Worm (Caenorhabditis elegans) whole organism, mixed stage, embryonic: ENCODE results near the gene gsnl-1.

Experiments used
- M03D4.4 ChIP-seq: sonication (generic microtip); optimal IDR thresholded peaks from 2 replicates; lab custom pipeline; 2017; ENCODE audit warnings: mild to moderate bottlenecking, missing genetic modification characterization, missing compliant biosample characterization
- bed-3 ChIP-seq: fragments of 200-800 bp; sonication (Bioruptor generic); optimal IDR thresholded peaks from 3 replicates; lab custom pipeline; 2018; ENCODE audit warnings: mild to moderate bottlenecking, missing genetic modification characterization, moderate library complexity, missing compliant biosample characterization
- blmp-1 ChIP-seq: fragments of 150-350 bp; optimal IDR thresholded peaks from 2 replicates; lab custom pipeline; 2014; ENCODE audit warnings: missing biosample characterization, missing genetic modification characterization
- ceh-39 ChIP-seq: fragments of 150-350 bp; optimal IDR thresholded peaks from 2 replicates; lab custom pipeline; 2014; ENCODE audit warnings: missing biosample characterization, missing genetic modification characterization
- ceh-43 ChIP-seq: fragments of 200-800 bp; sonication (Bioruptor generic); optimal IDR thresholded peaks from 2 replicates; lab custom pipeline; 2018; ENCODE audit warnings: mild to moderate bottlenecking, missing genetic modification characterization, moderate library complexity, missing compliant biosample characterization
- ceh-83 ChIP-seq: fragments of 200-800 bp; sonication (Bioruptor generic); optimal IDR thresholded peaks from 2 replicates; lab custom pipeline; 2018; ENCODE audit warnings: mild to moderate bottlenecking, missing genetic modification characterization, missing compliant biosample characterization
- ces-1 ChIP-seq: fragments of 150-350 bp; optimal IDR thresholded peaks from 2 replicates; lab custom pipeline; 2014; ENCODE audit warnings: missing biosample characterization, missing genetic modification reagents, missing genetic modification characterization
- cnd-1 ChIP-seq: fragments of 200-800 bp; sonication (Bioruptor generic); optimal IDR thresholded peaks from 2 replicates; lab custom pipeline; 2018; ENCODE audit warnings: mild to moderate bottlenecking, missing genetic modification characterization, missing compliant biosample characterization
- drap-1 ChIP-seq: fragments of 200-800 bp; sonication (Bioruptor generic); optimal IDR thresholded peaks from 3 replicates; lab custom pipeline; 2018; ENCODE audit warnings: mild to moderate bottlenecking, missing genetic modification characterization, missing compliant biosample characterization
- elt-1 ChIP-seq: sonication (generic microtip); optimal IDR thresholded peaks from 2 replicates; lab custom pipeline; 2017; ENCODE audit warnings: missing genetic modification characterization, mild to moderate bottlenecking, missing compliant biosample characterization, antibody characterized with exemption, moderate library complexity, borderline replicate concordance; ENCODE audit not compliant: insufficient read depth
- elt-3 ChIP-seq: fragments of 150-350 bp; optimal IDR thresholded peaks from 2 replicates; lab custom pipeline; 2014; ENCODE audit warnings: missing biosample characterization, missing genetic modification characterization
- flh-1 ChIP-seq: fragments of 200-800 bp; sonication (Bioruptor generic); optimal IDR thresholded peaks from 2 replicates; lab custom pipeline; 2018; ENCODE audit warnings: mild to moderate bottlenecking, missing genetic modification characterization, moderate library complexity, missing compliant biosample characterization
- ham-2 ChIP-seq: fragments of 200-800 bp; sonication (Bioruptor generic); optimal IDR thresholded peaks from 2 replicates; lab custom pipeline; 2018; ENCODE audit warnings: mild to moderate bottlenecking, missing genetic modification characterization, missing compliant biosample characterization
- hlh-1 ChIP-seq: fragments of 150-350 bp; optimal IDR thresholded peaks from 2 replicates; lab custom pipeline; 2014; ENCODE audit warnings: missing biosample characterization, missing genetic modification reagents, missing genetic modification characterization
- lin-13 ChIP-seq: fragments of 150-350 bp; optimal IDR thresholded peaks from 2 replicates; lab custom pipeline; 2014; ENCODE audit warnings: missing biosample characterization, missing genetic modification characterization
- lin-32 ChIP-seq: fragments of 200-800 bp; sonication (Bioruptor generic); optimal IDR thresholded peaks from 2 replicates; lab custom pipeline; 2018; ENCODE audit warnings: mild to moderate bottlenecking, missing genetic modification characterization, missing compliant biosample characterization
- lsy-2 ChIP-seq: fragments of 150-350 bp; optimal IDR thresholded peaks from 2 replicates; lab custom pipeline; 2014; ENCODE audit warnings: missing biosample characterization, missing genetic modification characterization
- mab-5 ChIP-seq: fragments of 150-350 bp; optimal IDR thresholded peaks from 2 replicates; lab custom pipeline; 2014; ENCODE audit warnings: missing biosample characterization, missing genetic modification characterization
- mep-1 ChIP-seq: fragments of 150-350 bp; optimal IDR thresholded peaks from 2 replicates; lab custom pipeline; 2017; ENCODE audit warnings: missing biosample characterization, missing genetic modification reagents, missing genetic modification characterization, inconsistent platforms
- mls-2 ChIP-seq: sonication (generic microtip); optimal IDR thresholded peaks from 2 replicates; lab custom pipeline; 2016; ENCODE audit warnings: mild to moderate bottlenecking, missing genetic modification characterization, moderate library complexity, missing compliant biosample characterization
- nhr-12 ChIP-seq: fragments of 150-350 bp; optimal IDR thresholded peaks from 2 replicates; lab custom pipeline; 2014; ENCODE audit warnings: missing biosample characterization, missing genetic modification characterization
- nhr-2 ChIP-seq: fragments of 150-350 bp; optimal IDR thresholded peaks from 2 replicates; lab custom pipeline; 2014; ENCODE audit warnings: missing biosample characterization, missing genetic modification characterization
- nhr-237 ChIP-seq: fragments of 150-350 bp; optimal IDR thresholded peaks from 2 replicates; lab custom pipeline; 2014; ENCODE audit warnings: missing biosample characterization, missing genetic modification characterization
- nhr-28 ChIP-seq: fragments of 150-350 bp; optimal IDR thresholded peaks from 2 replicates; lab custom pipeline; 2014; ENCODE audit warnings: missing biosample characterization, missing genetic modification characterization
- nhr-76 ChIP-seq: sonication (generic microtip); optimal IDR thresholded peaks from 2 replicates; lab custom pipeline; 2017; ENCODE audit warnings: missing biosample characterization, missing genetic modification characterization
- pha-4 ChIP-seq: fragments of 150-350 bp; optimal IDR thresholded peaks from 2 replicates; lab custom pipeline; 2018; ENCODE audit warnings: missing biosample characterization, missing genetic modification reagents, missing genetic modification characterization
- sem-2 ChIP-seq: fragments of 200-800 bp; sonication (Bioruptor generic); optimal IDR thresholded peaks from 2 replicates; lab custom pipeline; 2018; ENCODE audit warnings: mild to moderate bottlenecking, missing genetic modification characterization, missing compliant biosample characterization
- snpc-4 ChIP-seq: fragments of 150-350 bp; optimal IDR thresholded peaks from 2 replicates; lab custom pipeline; 2014; ENCODE audit warnings: missing biosample characterization, missing genetic modification characterization
- sptf-1 ChIP-seq: sonication (generic microtip); optimal IDR thresholded peaks from 2 replicates; lab custom pipeline; 2017; ENCODE audit warnings: mild to moderate bottlenecking, missing genetic modification characterization, moderate library complexity, missing compliant biosample characterization
- tbx-8 ChIP-seq: fragments of 200-800 bp; sonication (Bioruptor generic); optimal IDR thresholded peaks from 2 replicates; lab custom pipeline; 2018; ENCODE audit warnings: mild to moderate bottlenecking, missing genetic modification characterization, moderate library complexity, missing compliant biosample characterization
- unc-120 ChIP-seq: sonication (generic microtip); optimal IDR thresholded peaks from 2 replicates; lab custom pipeline; 2017; ENCODE audit warnings: missing genetic modification characterization, missing compliant biosample characterization; ENCODE audit not compliant: poor library complexity, severe bottlenecking
- unc-39 ChIP-seq: fragments of 150-350 bp; optimal IDR thresholded peaks from 2 replicates; lab custom pipeline; 2014; ENCODE audit warnings: missing biosample characterization, missing genetic modification characterization
- unc-62 ChIP-seq: fragments of 150-350 bp; optimal IDR thresholded peaks from 2 replicates; lab custom pipeline; 2014; ENCODE audit warnings: missing biosample characterization, missing genetic modification reagents, missing genetic modification characterization
- zip-8 ChIP-seq: fragments of 150-350 bp; optimal IDR thresholded peaks from 2 replicates; lab custom pipeline; 2014; ENCODE audit warnings: missing biosample characterization, missing genetic modification characterization
- ztf-11 ChIP-seq: fragments of 150-350 bp; optimal IDR thresholded peaks from 2 replicates; lab custom pipeline; 2014; ENCODE audit warnings: missing biosample characterization, missing genetic modification characterization

The gsnl-1 gene

ce11 chrV:9545238-9545709 is 48.4 kb downstream of the gsnl-1 start, which contains the start of the genes his-35 and his-41:
TSS of gene his-35 (minus strand) at chrV:9545288.
TSS of gene his-41 (plus strand) at chrV:9545536.
- TF ChIP-seq mep-1 (tag; lab: Kevin White, UChicago) (no peak), nhr-12 (tag; lab: Kevin White, UChicago) (no peak), ces-1 (peak; percentile 26), mab-5 (tag; lab: Kevin White, UChicago) (no peak), unc-62 (GFP tag; lab: Kevin White, UChicago) (no peak), ztf-11 (tag; lab: Kevin White, UChicago) (no peak), pha-4 (tag; lab: Kevin White, UChicago) (peak; percentile 32), unc-39 (no peak)

ce11 chrV:9546042-9546581 is 49.3 kb downstream of the gsnl-1 start, which contains the start of gene C50F4.6:
TSS of gene C50F4.6 (plus strand) at chrV:9546092.
- TF ChIP-seq lin-32 (peak; percentile 27), ces-1 (no peak), cnd-1 (tag; lab: Kevin White, UChicago) (peak; percentile 14)

- no peak for TF ChIP-seq elt-1 (tag; lab: Kevin White, UChicago)
- TF ChIP-seq ceh-83 (GFP tag; lab: Kevin White, UChicago): peak; percentile 68
- no peak for TF ChIP-seq zip-8 (tag; lab: Kevin White, UChicago)
- TF ChIP-seq bed-3 (GFP tag; lab: Kevin White, UChicago): no peak
- peak; percentile 97 for TF ChIP-seq mep-1 (tag; lab: Kevin White, UChicago)
- peak; percentile 29 for TF ChIP-seq ham-2 (GFP tag; lab: Kevin White, UChicago)
- TF ChIP-seq ceh-43 (GFP tag; lab: Kevin White, UChicago): peak; percentile 54
- TF ChIP-seq mls-2 (tag; lab: Kevin White, UChicago): peak; percentile 70
- TF ChIP-seq tbx-8 (GFP tag; lab: Kevin White, UChicago): peak; percentile 59
- TF ChIP-seq cnd-1 (tag; lab: Kevin White, UChicago): peak; percentile 49
- TF ChIP-seq nhr-237 (tag; lab: Kevin White, UChicago): peak; percentile 96
- peak; percentile 36 for TF ChIP-seq mab-5 (tag; lab: Kevin White, UChicago)
- no peak for TF ChIP-seq nhr-76
- TF ChIP-seq drap-1 (GFP tag; lab: Kevin White, UChicago): peak; percentile 79
- TF ChIP-seq M03D4.4: peak; percentile 72
- TF ChIP-seq flh-1 (GFP tag; lab: Kevin White, UChicago): no peak
- peak; percentile 78 for TF ChIP-seq ztf-11 (tag; lab: Kevin White, UChicago)
- peak; percentile 96 for TF ChIP-seq lin-13
- TF ChIP-seq elt-3 (tag; lab: Kevin White, UChicago): peak; percentile 54
- TF ChIP-seq nhr-28 (tag; lab: Kevin White, UChicago): peak; percentile 33
- peak; percentile 86 for TF ChIP-seq ceh-39 (tag; lab: Kevin White, UChicago)
- TF ChIP-seq blmp-1 (tag; lab: Kevin White, UChicago): no peak
- peak; percentile 85 for TF ChIP-seq unc-120 (tag; lab: Kevin White, UChicago)
- no peak for TF ChIP-seq unc-39
- no peak for TF ChIP-seq sem-2 (GFP tag; lab: Kevin White, UChicago)
- peak; percentile 86 for TF ChIP-seq lsy-2 (tag; lab: Kevin White, UChicago)
- TF ChIP-seq lin-32: peak; percentile 8
- TF ChIP-seq pha-4 (tag; lab: Kevin White, UChicago): peak; percentile 95
- TF ChIP-seq snpc-4 (tag; lab: Kevin White, UChicago): no peak
- peak; percentile 78 for TF ChIP-seq ces-1
- TF ChIP-seq nhr-12 (tag; lab: Kevin White, UChicago): no peak
- peak; percentile 76 for TF ChIP-seq hlh-1 (tag; lab: Kevin White, UChicago)
- peak; percentile 38 for TF ChIP-seq nhr-2 (tag; lab: Kevin White, UChicago)
- TF ChIP-seq unc-62 (GFP tag; lab: Kevin White, UChicago): peak; percentile 97
- peak; percentile 76 for TF ChIP-seq sptf-1 (tag; lab: Kevin White, UChicago)
These were observed 50.0 kb downstream of the gsnl-1 start, which contains the start of gene his-37 for ce11 chrV:9546860-9547269. TSS of gene his-37 (plus strand) at chrV:9547105.
